Fruit fly (Drosophila melanogaster) whole organism, embryonic: ENCODE data around the gene CG13117.

Source experiments
- Abd-B ChIP-seq: fragments of 200-800 bp; sonication (Bioruptor generic); optimal IDR thresholded peaks from 2 replicates; lab custom pipeline; 2018; ENCODE audit warnings: missing biosample characterization, mild to moderate bottlenecking, missing genetic modification characterization, moderate library complexity
- CG10274 ChIP-seq: fragments of 200-800 bp; sonication (Bioruptor generic); optimal IDR thresholded peaks from 3 replicates; lab custom pipeline; 2017; ENCODE audit warnings: missing biosample characterization, mild to moderate bottlenecking, missing genetic modification characterization
- CG10543 ChIP-seq: fragments of 200-800 bp; sonication (Bioruptor generic); optimal IDR thresholded peaks from 3 replicates; lab custom pipeline; 2017; ENCODE audit warnings: missing biosample characterization, mild to moderate bottlenecking, missing genetic modification characterization, moderate library complexity
- CG11696 ChIP-seq: fragments of 200-800 bp; sonication (Bioruptor generic); IDR thresholded peaks from 2 replicates; pipeline ENCODE4 v1.3.6; 2022; ENCODE audit warnings: missing biosample characterization, missing genetic modification characterization
- CG12769 ChIP-seq: fragments of 200-800 bp; sonication (Bioruptor generic); optimal IDR thresholded peaks from 2 replicates; lab custom pipeline; 2019; ENCODE audit warnings: missing biosample characterization, mild to moderate bottlenecking, missing genetic modification characterization, moderate library complexity
- CG12942 ChIP-seq: fragments of 200-800 bp; sonication (Bioruptor generic); optimal IDR thresholded peaks from 3 replicates; lab custom pipeline; 2016; ENCODE audit warnings: missing biosample characterization, missing genetic modification characterization
- CG15514 ChIP-seq: fragments of 200-800 bp; sonication (Bioruptor generic); optimal IDR thresholded peaks from 3 replicates; lab custom pipeline; 2017; ENCODE audit warnings: missing biosample characterization, missing genetic modification characterization, mild to moderate bottlenecking, moderate library complexity, missing genetic modification reagents
- CG1602 ChIP-seq: fragments of 200-800 bp; sonication (Bioruptor generic); optimal IDR thresholded peaks from 3 replicates; lab custom pipeline; 2016; ENCODE audit warnings: missing biosample characterization, missing genetic modification characterization
- CG1603 ChIP-seq: fragments of 200-800 bp; sonication (Bioruptor generic); optimal IDR thresholded peaks from 2 replicates; lab custom pipeline; 2019; ENCODE audit warnings: missing biosample characterization, mild to moderate bottlenecking, missing genetic modification characterization, moderate library complexity
- CG17359 ChIP-seq: fragments of 200-800 bp; sonication (Bioruptor generic); optimal IDR thresholded peaks from 3 replicates; lab custom pipeline; 2018; ENCODE audit warnings: missing biosample characterization, mild to moderate bottlenecking, missing genetic modification characterization, moderate library complexity
- CG17361 ChIP-seq: fragments of 200-800 bp; sonication (Bioruptor generic); IDR thresholded peaks from 3 replicates; pipeline ENCODE4 v1.3.6; 2022; ENCODE audit warnings: missing biosample characterization, missing genetic modification characterization
- CG31224 ChIP-seq: fragments of 200-800 bp; sonication (Bioruptor generic); IDR thresholded peaks from 2 replicates; pipeline ENCODE4 v1.3.6; 2022; ENCODE audit warnings: missing biosample characterization, missing genetic modification characterization
- CG4707 ChIP-seq: fragments of 200-800 bp; sonication (Bioruptor generic); optimal IDR thresholded peaks from 2 replicates; lab custom pipeline; 2018; ENCODE audit warnings: missing biosample characterization, mild to moderate bottlenecking, missing genetic modification characterization, moderate library complexity
- CG7987 ChIP-seq: fragments of 200-800 bp; sonication (Bioruptor generic); optimal IDR thresholded peaks from 2 replicates; lab custom pipeline; 2018; ENCODE audit warnings: missing biosample characterization, mild to moderate bottlenecking, missing genetic modification characterization, moderate library complexity
- CG8290 ChIP-seq, 3 experiments: fragments of 200-800 bp; sonication (Bioruptor generic); optimal IDR thresholded peaks; 2 replicates each; lab custom pipeline; 2016 to 2019; ENCODE audit warnings: missing biosample characterization in 3 of 3, missing genetic modification characterization in 3 of 3, mild to moderate bottlenecking in 2 of 3, moderate library complexity in 1 of 3
- CTCF ChIP-seq: fragments of 200-800 bp; sonication (Bioruptor generic); optimal IDR thresholded peaks from 2 replicates; lab custom pipeline; 2017; ENCODE audit warnings: missing biosample characterization, mild to moderate bottlenecking, missing genetic modification characterization, moderate library complexity
- CoRest ChIP-seq: fragments of 200-800 bp; sonication (Bioruptor generic); optimal IDR thresholded peaks from 3 replicates; lab custom pipeline; 2018; ENCODE audit warnings: missing biosample characterization, mild to moderate bottlenecking, missing genetic modification characterization, moderate library complexity
- Ets65A ChIP-seq: fragments of 200-800 bp; sonication (Bioruptor generic); peaks from one replicate; lab custom pipeline; 2016; ENCODE audit warnings: missing biosample characterization, missing genetic modification characterization
- MTF-1 ChIP-seq: fragments of 200-800 bp; sonication (Bioruptor generic); optimal IDR thresholded peaks from 2 replicates; lab custom pipeline; 2018; ENCODE audit warnings: missing biosample characterization, mild to moderate bottlenecking, missing genetic modification characterization, borderline replicate concordance
- Med ChIP-seq: fragments of 200-800 bp; sonication (Bioruptor generic); peaks from one replicate; lab custom pipeline; 2016; ENCODE audit warnings: missing biosample characterization, missing genetic modification characterization, mild to moderate bottlenecking, inconsistent platforms, moderate library complexity
- NK7.1 ChIP-seq: fragments of 200-800 bp; sonication (Bioruptor generic); optimal IDR thresholded peaks from 3 replicates; lab custom pipeline; 2016; ENCODE audit warnings: missing biosample characterization, missing genetic modification characterization
- Nf-YA ChIP-seq: fragments of 200-800 bp; sonication (Bioruptor generic); IDR thresholded peaks from 2 replicates; pipeline ENCODE4 v1.3.6; 2022; ENCODE audit warnings: missing biosample characterization, missing genetic modification characterization
- Oli ChIP-seq: fragments of 200-800 bp; sonication (Bioruptor generic); optimal IDR thresholded peaks from 2 replicates; lab custom pipeline; 2018; ENCODE audit warnings: missing biosample characterization, mild to moderate bottlenecking, missing genetic modification characterization, moderate library complexity
- Sry-δ ChIP-seq: fragments of 200-800 bp; sonication (Bioruptor generic); optimal IDR thresholded peaks from 2 replicates; lab custom pipeline; 2016; ENCODE audit warnings: missing biosample characterization, missing genetic modification characterization
- Tbp ChIP-seq: fragments of >200 bp; optimal IDR thresholded peaks from 2 replicates; lab custom pipeline; 2018; ENCODE audit warnings: missing biosample characterization, missing genetic modification characterization
- ap ChIP-seq: fragments of 200-800 bp; sonication (Bioruptor generic); IDR thresholded peaks from 2 replicates; pipeline ENCODE4 v1.3.6; 2022; ENCODE audit warnings: missing biosample characterization, missing genetic modification characterization
- ara ChIP-seq: fragments of 200-800 bp; sonication (Bioruptor generic); IDR thresholded peaks from 2 replicates; pipeline ENCODE4 v1.3.6; 2022; ENCODE audit warnings: missing biosample characterization, missing genetic modification characterization
- bab2 ChIP-seq: fragments of 200-800 bp; sonication (Bioruptor generic); optimal IDR thresholded peaks from 2 replicates; lab custom pipeline; 2016; ENCODE audit warnings: missing biosample characterization, missing genetic modification characterization
- bowl ChIP-seq: fragments of 200-800 bp; sonication (Bioruptor generic); IDR thresholded peaks from 2 replicates; pipeline ENCODE4 v1.3.6; 2022; ENCODE audit warnings: missing biosample characterization, missing genetic modification characterization
- btn ChIP-seq: fragments of 200-800 bp; sonication (Bioruptor generic); optimal IDR thresholded peaks from 2 replicates; lab custom pipeline; 2016; ENCODE audit warnings: missing biosample characterization, missing genetic modification characterization
- crc ChIP-seq: fragments of 200-800 bp; sonication (Bioruptor generic); optimal IDR thresholded peaks from 2 replicates; lab custom pipeline; 2016; ENCODE audit warnings: missing biosample characterization, missing genetic modification characterization
- dan ChIP-seq: fragments of 200-800 bp; sonication (Bioruptor generic); IDR thresholded peaks from 2 replicates; pipeline ENCODE4 v1.3.6; 2022; ENCODE audit warnings: missing biosample characterization, missing genetic modification characterization
- danr ChIP-seq: fragments of 200-800 bp; sonication (Bioruptor generic); IDR thresholded peaks from 2 replicates; pipeline ENCODE4 v1.3.6; 2022; ENCODE audit warnings: missing biosample characterization, missing genetic modification characterization
- dmrt99B ChIP-seq: fragments of 200-800 bp; sonication (Bioruptor generic); optimal IDR thresholded peaks from 2 replicates; lab custom pipeline; 2018; ENCODE audit warnings: missing biosample characterization, mild to moderate bottlenecking, missing genetic modification characterization, moderate library complexity
- dysf ChIP-seq: fragments of 200-800 bp; sonication (Bioruptor generic); IDR thresholded peaks from 3 replicates; pipeline ENCODE4 v1.3.6; 2022; ENCODE audit warnings: missing biosample characterization, missing genetic modification characterization
- fru ChIP-seq: fragments of >200 bp; optimal IDR thresholded peaks from 2 replicates; lab custom pipeline; 2017
- gcm ChIP-seq: fragments of 200-800 bp; sonication (Bioruptor generic); optimal IDR thresholded peaks from 2 replicates; lab custom pipeline; 2019; ENCODE audit warnings: missing biosample characterization, mild to moderate bottlenecking, missing genetic modification characterization, moderate library complexity
- gem ChIP-seq: fragments of 200-800 bp; sonication (Bioruptor generic); optimal IDR thresholded peaks from 2 replicates; lab custom pipeline; 2019; ENCODE audit warnings: missing biosample characterization, mild to moderate bottlenecking, missing genetic modification characterization, moderate library complexity
- h ChIP-seq: fragments of >200 bp; optimal IDR thresholded peaks from 2 replicates; lab custom pipeline; 2017
- hb ChIP-seq: fragments of 200-800 bp; sonication (Bioruptor generic); IDR thresholded peaks from 3 replicates; pipeline ENCODE4 v1.3.6; 2022; ENCODE audit warnings: missing biosample characterization, missing genetic modification characterization; ENCODE audit not compliant: partially characterized antibody
- hbn ChIP-seq: fragments of 200-800 bp; sonication (Bioruptor generic); IDR thresholded peaks from 2 replicates; pipeline ENCODE4 v1.3.6; 2022; ENCODE audit warnings: missing biosample characterization, missing genetic modification characterization; ENCODE audit not compliant: partially characterized antibody
- her ChIP-seq: fragments of 200-800 bp; sonication (Bioruptor generic); optimal IDR thresholded peaks from 2 replicates; lab custom pipeline; 2016; ENCODE audit warnings: missing biosample characterization, missing genetic modification characterization
- hth ChIP-seq: fragments of >200 bp; optimal IDR thresholded peaks from 2 replicates; lab custom pipeline; 2017; ENCODE audit warnings: inconsistent platforms
- lab ChIP-seq: fragments of 200-800 bp; sonication (Bioruptor generic); optimal IDR thresholded peaks from 3 replicates; lab custom pipeline; 2017; ENCODE audit warnings: missing biosample characterization, missing genetic modification characterization, mild to moderate bottlenecking, moderate library complexity, missing genetic modification reagents
- mld ChIP-seq: fragments of 200-800 bp; sonication (Bioruptor generic); IDR thresholded peaks from 3 replicates; pipeline ENCODE4 v1.3.6; 2022; ENCODE audit warnings: missing biosample characterization, missing genetic modification characterization; ENCODE audit not compliant: partially characterized antibody
- nmo ChIP-seq: fragments of 200-800 bp; sonication (Bioruptor generic); optimal IDR thresholded peaks from 2 replicates; lab custom pipeline; 2018; ENCODE audit warnings: missing biosample characterization, mild to moderate bottlenecking, missing genetic modification characterization, moderate library complexity
- pan ChIP-seq, 4 experiments: fragments of >200 bp in 3 of 4; fragments of 200-800 bp in 1 of 4; sonication (Bioruptor generic) in 1 of 4; optimal IDR thresholded peaks in 3 of 4; IDR thresholded peaks in 1 of 4; 2 replicates each; pipeline versions ENCODE4 v1.3.6 to Lab custom; 2017 to 2022; ENCODE audit warnings: missing biosample characterization in 2 of 4, missing genetic modification characterization in 2 of 4, mixed read lengths in 1 of 4
- scrt ChIP-seq: fragments of 200-800 bp; sonication (Bioruptor generic); optimal IDR thresholded peaks from 2 replicates; lab custom pipeline; 2018; ENCODE audit warnings: missing biosample characterization, mild to moderate bottlenecking, missing genetic modification characterization, moderate library complexity
- sens ChIP-seq: fragments of 200-800 bp; sonication (Bioruptor generic); peaks from one replicate; lab custom pipeline; 2016; ENCODE audit warnings: missing biosample characterization, missing genetic modification characterization
- sim ChIP-seq: fragments of 200-800 bp; sonication (Bioruptor generic); IDR thresholded peaks from 2 replicates; pipeline ENCODE4 v1.3.6; 2022; ENCODE audit warnings: missing biosample characterization, missing genetic modification characterization
- tin ChIP-seq: fragments of 200-800 bp; sonication (Bioruptor generic); optimal IDR thresholded peaks from 3 replicates; lab custom pipeline; 2016; ENCODE audit warnings: missing biosample characterization, missing genetic modification characterization
- unpg ChIP-seq: fragments of 200-800 bp; sonication (Bioruptor generic); optimal IDR thresholded peaks from 3 replicates; lab custom pipeline; 2018; ENCODE audit warnings: missing biosample characterization, mild to moderate bottlenecking, missing genetic modification characterization, moderate library complexity
- yki ChIP-seq: fragments of >200 bp; optimal IDR thresholded peaks from 3 replicates; lab custom pipeline; 2018

The CG13117 gene

DNA sequence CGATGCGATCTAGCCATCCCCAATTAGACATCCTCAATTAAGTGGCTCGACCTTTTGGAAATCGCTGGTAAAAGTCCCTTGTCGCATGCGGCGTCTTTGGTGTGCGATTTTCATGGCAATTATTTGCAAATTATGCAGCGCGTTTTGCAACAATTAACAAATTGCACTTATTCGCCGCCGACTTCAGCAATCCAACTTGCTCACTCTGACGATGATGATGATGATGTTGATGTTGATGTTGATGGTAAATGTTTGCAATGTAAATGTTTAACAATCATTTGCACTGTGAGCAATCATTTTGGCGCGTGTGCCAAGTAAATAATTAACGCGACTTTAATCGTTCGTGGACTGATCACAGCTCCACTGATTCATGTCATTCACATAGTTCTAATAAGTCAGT, 2.3 kb upstream of the CG13117 start:
- TF ChIP-seq ap (GFP tag; lab: Robert Waterston, UW) = no peak
- TF ChIP-seq unpg (GFP tag; lab: Kevin White, UChicago) = no peak
- TF ChIP-seq Ets65A (GFP tag; lab: Kevin White, UChicago) = peak; percentile 59
- no peak for TF ChIP-seq Tbp
- TF ChIP-seq dysf (GFP tag; lab: Robert Waterston, UW) = no peak
- no peak for TF ChIP-seq nmo (GFP tag; lab: Kevin White, UChicago)
- no peak for TF ChIP-seq bab2
- TF ChIP-seq NK7.1 (GFP tag; lab: Kevin White, UChicago) = no peak
- peak; percentile 22 for TF ChIP-seq gem (tag; lab: Kevin White, UChicago)
- no peak for TF ChIP-seq CoRest (tag; lab: Kevin White, UChicago)
- no peak for TF ChIP-seq h
- TF ChIP-seq CTCF (GFP tag; lab: Kevin White, UChicago) = no peak
- no peak for TF ChIP-seq lab
- TF ChIP-seq btn (GFP tag; lab: Kevin White, UChicago) = no peak
- no peak for TF ChIP-seq her (GFP tag; lab: Kevin White, UChicago)
- no peak for TF ChIP-seq Nf-YA (GFP tag; lab: Robert Waterston, UW)
- peak; percentile 31 for TF ChIP-seq sens (GFP tag; lab: Kevin White, UChicago)
- TF ChIP-seq CG17359 (tag; lab: Kevin White, UChicago) = no peak
- no peak for TF ChIP-seq danr (GFP tag; lab: Robert Waterston, UW)
- no peak for TF ChIP-seq Abd-B (GFP tag; lab: Kevin White, UChicago)
- TF ChIP-seq sim (GFP tag; lab: Robert Waterston, UW) = no peak
- TF ChIP-seq CG1602 (GFP tag; lab: Kevin White, UChicago) = no peak
- TF ChIP-seq fru (lab: Kevin White, UChicago) = no peak
- no peak for TF ChIP-seq tin (GFP tag; lab: Kevin White, UChicago)
- no peak for TF ChIP-seq gcm (GFP tag; lab: Kevin White, UChicago)
- no peak for TF ChIP-seq CG7987 (GFP tag; lab: Kevin White, UChicago)
- no peak for TF ChIP-seq bowl
- no peak for TF ChIP-seq ara (GFP tag; lab: Robert Waterston, UW)
- TF ChIP-seq CG8290 (GFP tag; optimal IDR thresholded peaks at IDR 0.05; lab: Kevin White, UChicago) = no peak
- TF ChIP-seq CG8290 (tag; optimal IDR thresholded peaks at IDR 0.05; lab: Kevin White, UChicago) = peak in 1 of 2 experiments; percentile 22
- TF ChIP-seq scrt (GFP tag; lab: Kevin White, UChicago) = no peak
- no peak for TF ChIP-seq Med (GFP tag; lab: Kevin White, UChicago)
- TF ChIP-seq hb (GFP tag; lab: Robert Waterston, UW) = 0 out of 3 replicates have a peak, but pooled peaks have one; percentile 34
- TF ChIP-seq CG12942 (GFP tag; lab: Kevin White, UChicago) = no peak
- TF ChIP-seq CG1603 (tag; lab: Kevin White, UChicago) = peak; percentile 21
- TF ChIP-seq CG10274 (GFP tag; lab: Kevin White, UChicago) = no peak
- no peak for TF ChIP-seq CG10543 (GFP tag; lab: Kevin White, UChicago)
- TF ChIP-seq mld (GFP tag; lab: Robert Waterston, UW) = no peak
- no peak for TF ChIP-seq Oli (tag; lab: Kevin White, UChicago)
- no peak for TF ChIP-seq CG12769 (tag; lab: Kevin White, UChicago)
- TF ChIP-seq hth (lab: Kevin White, UChicago) = no peak
- TF ChIP-seq crc (GFP tag; lab: Kevin White, UChicago) = no peak
- TF ChIP-seq MTF-1 (GFP tag; lab: Kevin White, UChicago) = no peak
- peak; percentile 17 for TF ChIP-seq dmrt99B (tag; lab: Kevin White, UChicago)
- TF ChIP-seq CG4707 = no peak
- no peak for TF ChIP-seq CG15514 (GFP tag; lab: Kevin White, UChicago)
- TF ChIP-seq CG11696 = no peak
- no peak for TF ChIP-seq hbn (GFP tag; lab: Robert Waterston, UW)
- TF ChIP-seq CG17361 (GFP tag; lab: Robert Waterston, UW) = no peak
- TF ChIP-seq CG31224 (GFP tag; lab: Robert Waterston, UW) = no peak
- TF ChIP-seq dan (GFP tag; lab: Robert Waterston, UW) = no peak
- no peak for TF ChIP-seq Sry-δ (GFP tag; lab: Kevin White, UChicago)
- no peak for TF ChIP-seq pan (optimal IDR thresholded peaks at IDR 0.05; lab: Kevin White, UChicago)
- peak in 1 of 2 experiments; percentile 19 for TF ChIP-seq pan (GFP tag; optimal IDR thresholded peaks at IDR 0.05 in 1 of 2, IDR thresholded peaks at IDR 0.05 in 1 of 2)
- no peak for TF ChIP-seq yki (lab: Kevin White, UChicago)
